Fruit fly (Drosophila melanogaster) whole organism, embryonic: ENCODE results near the gene scpr-A.

ENCODE experiments used
- CG11093 ChIP-seq: fragments of 200-800 bp; sonication (Bioruptor generic); IDR thresholded peaks from 3 replicates; pipeline ENCODE4 v1.3.6; 2022; ENCODE audit warnings: missing biosample characterization, missing genetic modification characterization
- Fer1 ChIP-seq: fragments of 200-800 bp; sonication (Bioruptor generic); optimal IDR thresholded peaks from 2 replicates; lab custom pipeline; 2017; ENCODE audit warnings: missing biosample characterization, mild to moderate bottlenecking, missing genetic modification characterization
- Hsf ChIP-seq: fragments of 200-800 bp; sonication (Bioruptor generic); optimal IDR thresholded peaks from 3 replicates; lab custom pipeline; 2016; ENCODE audit warnings: missing biosample characterization, missing genetic modification characterization
- YL-1 ChIP-seq: fragments of 200-800 bp; sonication (Bioruptor generic); optimal IDR thresholded peaks from 3 replicates; lab custom pipeline; 2017; ENCODE audit warnings: missing biosample characterization, mild to moderate bottlenecking, missing genetic modification characterization
- ase ChIP-seq: fragments of 200-800 bp; sonication (Bioruptor generic); IDR thresholded peaks from 3 replicates; pipeline ENCODE4 v1.3.6; 2022; ENCODE audit warnings: missing biosample characterization, missing genetic modification characterization
- chif ChIP-seq, 2 experiments: fragments of 200-800 bp; sonication (Bioruptor generic); optimal IDR thresholded peaks; 3 replicates each; lab custom pipeline; 2016; ENCODE audit warnings: missing biosample characterization in 2 of 2, missing genetic modification characterization in 2 of 2
- lilli ChIP-seq: fragments of 200-800 bp; sonication (Bioruptor generic); optimal IDR thresholded peaks from 3 replicates; lab custom pipeline; 2016; ENCODE audit warnings: missing biosample characterization, missing genetic modification characterization
- lola ChIP-seq, 3 experiments: fragments of >200 bp in 2 of 3; fragments of 200-800 bp in 1 of 3; sonication (Bioruptor generic) in 1 of 3; optimal IDR thresholded peaks; 2 replicates each; lab custom pipeline; 2017 to 2019; ENCODE audit warnings: missing biosample characterization in 3 of 3, missing genetic modification characterization in 3 of 3, mild to moderate bottlenecking in 1 of 3, moderate library complexity in 1 of 3
- odd ChIP-seq: fragments of 200-800 bp; sonication (Bioruptor generic); optimal IDR thresholded peaks from 2 replicates; lab custom pipeline; 2017; ENCODE audit warnings: missing biosample characterization, mild to moderate bottlenecking, missing genetic modification characterization

DNA sequence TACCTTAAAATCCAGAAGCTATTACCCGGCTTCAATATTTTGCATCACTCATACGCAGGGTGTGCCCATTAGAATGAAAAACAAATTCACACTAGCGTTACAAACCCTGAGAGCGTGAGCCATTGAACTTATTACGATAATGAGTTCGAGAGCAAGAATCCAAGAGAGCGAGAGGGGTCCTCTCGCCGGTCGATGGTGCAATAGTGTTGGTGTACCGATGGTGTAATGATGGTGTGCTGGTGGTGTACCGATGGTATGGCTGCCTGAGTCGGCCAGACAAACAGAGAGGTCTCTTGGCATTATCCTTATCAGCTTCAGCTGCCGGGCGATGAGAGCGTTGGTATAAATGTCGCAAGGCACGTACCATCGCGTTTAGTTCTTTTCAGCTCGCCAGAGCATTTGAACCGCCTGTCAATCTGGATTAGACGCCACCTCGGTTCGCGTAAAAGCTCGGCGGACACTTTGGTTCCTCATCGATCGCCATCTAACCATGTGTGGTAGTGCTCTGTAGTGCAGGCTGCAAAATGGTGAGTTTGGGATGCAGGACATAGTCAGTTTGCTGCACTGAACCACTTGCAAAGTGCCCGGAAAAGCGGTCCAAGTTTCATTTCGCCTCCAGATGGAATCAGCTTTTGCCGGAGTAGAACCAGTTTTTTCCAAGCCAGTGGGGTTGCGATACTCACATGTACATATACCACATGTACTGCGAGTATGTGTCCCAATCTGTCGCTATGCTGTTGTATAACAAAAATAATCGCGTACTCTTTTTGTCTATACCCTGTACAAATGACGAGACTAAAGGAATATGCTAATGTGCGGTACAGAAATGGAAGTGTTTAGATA lies 40.7 kb upstream of the scpr-A start:
- TF ChIP-seq chif (GFP tag; optimal IDR thresholded peaks at IDR 0.05; lab: Kevin White, UChicago), result no peak
- no peak for TF ChIP-seq odd (GFP tag; lab: Kevin White, UChicago)
- TF ChIP-seq ase (GFP tag; lab: Robert Waterston, UW), result no peak
- TF ChIP-seq Fer1 (GFP tag; lab: Kevin White, UChicago), result no peak
- no peak for TF ChIP-seq CG11093 (GFP tag; lab: Robert Waterston, UW)
- TF ChIP-seq lola (GFP tag; optimal IDR thresholded peaks at IDR 0.05; lab: Kevin White, UChicago), result no peak
- no peak for TF ChIP-seq YL-1 (GFP tag; lab: Kevin White, UChicago)
- TF ChIP-seq lilli (GFP tag; lab: Kevin White, UChicago), result no peak
- TF ChIP-seq Hsf (GFP tag; lab: Kevin White, UChicago), result no peak
